Worm (Caenorhabditis elegans): ENCODE measurements around the gene F01D5.10.

DNA sequence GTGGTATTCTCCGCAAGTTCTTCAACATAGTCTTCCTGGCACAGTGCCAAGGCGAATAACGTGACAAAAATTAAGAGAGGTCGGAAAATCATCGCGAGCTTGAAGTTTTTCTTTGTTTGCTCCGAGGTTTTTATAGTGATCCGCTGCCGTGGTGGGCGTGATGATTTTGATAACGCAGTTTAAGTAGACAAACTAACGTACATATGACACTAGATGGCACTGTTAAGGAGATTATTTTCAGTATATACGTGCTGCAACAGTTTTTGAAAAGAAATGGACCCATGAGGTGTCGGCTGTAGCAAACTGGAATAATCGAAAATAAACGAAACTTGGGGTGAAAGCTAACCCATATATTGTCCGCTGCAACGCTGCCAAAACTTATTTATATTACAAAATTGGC, 18.9 kb downstream of the F01D5.10 start, which contains the start of gene F01D5.5:
- TF ChIP-seq ztf-11 (tag; optimal IDR thresholded peaks at IDR 0.05) (no peak), hlh-30 (tag; optimal IDR thresholded peaks at IDR 0.05; ENCODE audit: insufficient read depth) (no peak), unc-62 (GFP tag; optimal IDR thresholded peaks at IDR 0.05 in 1 of 2) (peak in 1 of 2 experiments; percentile 30), unc-62 (tag; optimal IDR thresholded peaks at IDR 0.05) (no peak), nhr-237 (tag; optimal IDR thresholded peaks at IDR 0.05) (no peak)
